In genomic region chr3R:20586409-20586808, dm6 we compare ENCODE assay signal across 2 fruit fly cellular contexts.
A peak's percentile ranks its signal among the peaks of the same experiment; 100 is the strongest.
TF ChIP-seq lines count a peak whose summit lies in the region.

No protein-coding gene starts in this region.

- TF ChIP-seq CTCF in whole organism, embryonic (GFP tag; optimal IDR thresholded peaks at IDR 0.05; lab: Kevin White, UChicago) = no peak

TF ChIP-seq in whole organism, embryonic, 481 proteins besides CTCF, POLR2A, EP300 and RAD21:
- TF ChIP-seq bsh (GFP tag; optimal IDR thresholded peaks at IDR 0.05; lab: Kevin White, UChicago) = no peak
- no peak for TF ChIP-seq fd102C (GFP tag; optimal IDR thresholded peaks at IDR 0.05; lab: Kevin White, UChicago)
- no peak for TF ChIP-seq caup (GFP tag; optimal IDR thresholded peaks at IDR 0.05; lab: Kevin White, UChicago; ENCODE audit: severe bottlenecking)
- no peak for TF ChIP-seq CG2678 (tag; optimal IDR thresholded peaks at IDR 0.05; lab: Kevin White, UChicago)
- no peak for TF ChIP-seq Atf3 (GFP tag; optimal IDR thresholded peaks at IDR 0.05; lab: Kevin White, UChicago)
- no peak for TF ChIP-seq tio (GFP tag; optimal IDR thresholded peaks at IDR 0.05; lab: Kevin White, UChicago)
- no peak for TF ChIP-seq Dad (GFP tag; optimal IDR thresholded peaks at IDR 0.05; lab: Kevin White, UChicago)
- peak; percentile 57 for TF ChIP-seq CG8478 (optimal IDR thresholded peaks at IDR 0.05; lab: Kevin White, UChicago)
- TF ChIP-seq YL-1 (GFP tag; optimal IDR thresholded peaks at IDR 0.05; lab: Kevin White, UChicago) = no peak
- no peak for TF ChIP-seq klu (GFP tag; IDR thresholded peaks at IDR 0.05; lab: Robert Waterston, UW)
- TF ChIP-seq Ets65A (GFP tag; lab: Kevin White, UChicago) = peak; percentile 55
- no peak for TF ChIP-seq grau (tag; optimal IDR thresholded peaks at IDR 0.05; lab: Kevin White, UChicago)
- no peak for TF ChIP-seq crp (GFP tag; optimal IDR thresholded peaks at IDR 0.05; lab: Kevin White, UChicago)

TF ChIP-seq in whole organism, prepupa, 60 proteins besides CTCF, POLR2A, EP300 and RAD21:
- TF ChIP-seq CG6163 (GFP tag; IDR thresholded peaks at IDR 0.05; lab: Robert Waterston, UW) (peak; percentile 15; the same call in 1 of the 3 replicates), esn (GFP tag; optimal IDR thresholded peaks at IDR 0.05; lab: Kevin White, UChicago) (no peak), achi (GFP tag; optimal IDR thresholded peaks at IDR 0.05; lab: Kevin White, UChicago) (no peak), fd59A (GFP tag; optimal IDR thresholded peaks at IDR 0.05; lab: Kevin White, UChicago) (no peak), CG11294 (GFP tag; IDR thresholded peaks at IDR 0.05; lab: Robert Waterston, UW) (no peak)
